Fruit fly (Drosophila melanogaster): ENCODE measurements around the gene ppk19.

DNA sequence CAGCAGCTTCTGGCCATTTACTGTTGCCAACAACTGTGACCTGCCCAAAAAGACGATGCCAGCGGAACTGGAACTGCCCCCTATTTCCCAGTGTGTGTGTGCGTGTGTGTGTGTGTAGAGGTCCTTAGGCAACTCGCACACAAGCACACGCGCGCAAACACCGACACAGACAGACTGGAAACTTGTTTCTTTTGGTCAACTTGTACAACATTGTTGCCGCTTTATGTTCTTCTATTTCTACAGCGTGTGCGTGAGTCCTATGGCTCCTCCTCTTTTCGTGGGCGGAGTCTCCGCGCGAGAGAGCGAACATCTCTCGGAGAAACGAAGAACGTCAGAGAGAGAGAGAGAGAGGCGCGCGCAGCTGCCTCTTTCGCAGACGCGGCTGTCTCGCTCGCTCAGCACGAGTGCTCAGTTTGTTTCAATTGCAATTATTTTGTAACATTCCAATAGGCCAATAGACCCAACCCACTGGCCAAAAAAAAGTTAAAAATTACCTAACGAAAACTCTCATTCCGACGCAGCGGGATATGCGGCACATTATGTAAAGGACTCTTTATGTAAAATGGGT lies 18.8 kb downstream of the ppk19 start:
- no peak for TF ChIP-seq CG6792 (GFP tag; optimal IDR thresholded peaks at IDR 0.05)
- TF ChIP-seq CG7368 (GFP tag; optimal IDR thresholded peaks at IDR 0.05) = no peak
- TF ChIP-seq OdsH (GFP tag; optimal IDR thresholded peaks at IDR 0.05) = no peak
- TF ChIP-seq Gug (GFP tag; IDR thresholded peaks at IDR 0.05) = no peak
- no peak for TF ChIP-seq CG10669 (GFP tag; optimal IDR thresholded peaks at IDR 0.05)
- no peak for TF ChIP-seq CG32006 (GFP tag; optimal IDR thresholded peaks at IDR 0.05)
